Worm (Caenorhabditis elegans): ENCODE measurements around the gene F08F1.3.

The F08F1.3 gene

DNA sequence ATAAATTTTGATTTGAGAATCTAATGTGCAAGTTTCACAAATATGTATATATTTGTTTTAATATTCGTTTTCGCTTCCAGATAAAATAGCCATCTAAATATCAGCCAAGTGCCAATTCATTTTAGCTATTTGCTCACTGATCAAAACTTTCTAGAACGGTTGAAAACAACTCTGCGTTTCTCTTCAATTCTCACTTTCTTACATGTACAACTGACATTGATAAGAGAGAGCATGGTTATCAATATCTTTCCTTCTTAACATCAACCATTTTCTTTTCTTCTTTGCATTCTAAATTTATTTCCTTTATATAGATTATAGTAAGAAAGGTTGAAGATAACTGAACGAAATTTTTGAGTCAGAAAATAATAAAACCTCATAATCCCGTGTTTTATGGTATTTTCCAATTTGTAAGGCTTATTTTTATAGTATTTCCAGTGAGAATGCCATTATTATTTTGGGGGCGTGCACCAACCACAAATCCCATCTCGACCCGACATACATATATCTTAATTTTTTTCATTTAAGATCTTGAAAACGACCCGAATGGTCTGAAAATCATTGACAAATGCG, at the start of gene F08F1.3:
TSS of gene F08F1.3 (plus strand) at position 520 of the 570 bp plus-strand sequence.
- TF ChIP-seq elt-2 (tag; optimal IDR thresholded peaks at IDR 0.05) (peak; percentile 55), elt-4 (tag; optimal IDR thresholded peaks at IDR 0.05) (no peak)

ce11 chrX:8381651-8382050, 47.0 kb upstream of the F08F1.3 start:
- TF ChIP-seq odd-2 (tag; optimal IDR thresholded peaks at IDR 0.05), result no peak
- no peak for TF ChIP-seq fax-1 (tag; optimal IDR thresholded peaks at IDR 0.05)
- no peak for TF ChIP-seq pax-1 (tag; optimal IDR thresholded peaks at IDR 0.05)
- no peak for TF ChIP-seq sox-2 (GFP tag; IDR thresholded peaks at IDR 0.05)
- no peak for TF ChIP-seq lim-6 (tag; optimal IDR thresholded peaks at IDR 0.05)
- no peak for TF ChIP-seq unc-86 (tag; optimal IDR thresholded peaks at IDR 0.05)
- TF ChIP-seq ceh-30 (tag; optimal IDR thresholded peaks at IDR 0.05), result no peak
- TF ChIP-seq ceh-45 (GFP tag; IDR thresholded peaks at IDR 0.05), result no peak
- no peak for TF ChIP-seq ceh-31 (tag; optimal IDR thresholded peaks at IDR 0.05)
- no peak for TF ChIP-seq ahr-1 (tag; optimal IDR thresholded peaks at IDR 0.05)
- no peak for TF ChIP-seq pag-3 (tag; optimal IDR thresholded peaks at IDR 0.05; ENCODE audit: borderline replicate concordance)

DNA sequence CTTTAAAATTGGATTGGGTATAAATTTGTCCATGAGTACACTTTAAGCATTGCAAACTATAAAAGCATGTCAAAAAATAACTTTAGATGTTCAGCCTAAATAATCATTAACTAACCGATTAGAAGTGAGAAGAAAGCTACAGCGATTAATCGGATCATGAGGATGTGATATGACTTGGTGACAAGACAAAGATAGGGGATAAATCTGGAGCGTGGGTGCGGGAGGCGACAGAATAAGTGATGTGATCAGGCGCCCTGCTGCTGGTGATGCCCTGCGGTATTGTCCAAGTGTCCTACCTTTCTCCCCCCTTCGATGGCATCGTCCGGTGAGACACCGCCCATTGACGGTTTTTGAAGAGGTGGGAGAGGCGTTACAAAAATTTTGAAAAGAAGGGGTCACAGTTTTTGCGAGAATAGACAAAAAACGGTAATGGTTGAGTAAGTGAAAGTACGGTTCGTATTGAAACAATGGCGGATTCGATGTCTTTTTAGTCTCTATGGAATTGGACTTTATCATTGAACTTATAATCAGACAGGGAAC, 43.9 kb upstream of the F08F1.3 start, which contains the start of gene F41D9.2:
TSS of gene F41D9.2 (minus strand) at position 304 of the 540 bp plus-strand sequence.
- TF ChIP-seq ref-2 (tag; optimal IDR thresholded peaks at IDR 0.05) (peak; percentile 48), ztf-16 (tag; optimal IDR thresholded peaks at IDR 0.05) (no peak), sox-4 (tag; optimal IDR thresholded peaks at IDR 0.05) (no peak)

DNA sequence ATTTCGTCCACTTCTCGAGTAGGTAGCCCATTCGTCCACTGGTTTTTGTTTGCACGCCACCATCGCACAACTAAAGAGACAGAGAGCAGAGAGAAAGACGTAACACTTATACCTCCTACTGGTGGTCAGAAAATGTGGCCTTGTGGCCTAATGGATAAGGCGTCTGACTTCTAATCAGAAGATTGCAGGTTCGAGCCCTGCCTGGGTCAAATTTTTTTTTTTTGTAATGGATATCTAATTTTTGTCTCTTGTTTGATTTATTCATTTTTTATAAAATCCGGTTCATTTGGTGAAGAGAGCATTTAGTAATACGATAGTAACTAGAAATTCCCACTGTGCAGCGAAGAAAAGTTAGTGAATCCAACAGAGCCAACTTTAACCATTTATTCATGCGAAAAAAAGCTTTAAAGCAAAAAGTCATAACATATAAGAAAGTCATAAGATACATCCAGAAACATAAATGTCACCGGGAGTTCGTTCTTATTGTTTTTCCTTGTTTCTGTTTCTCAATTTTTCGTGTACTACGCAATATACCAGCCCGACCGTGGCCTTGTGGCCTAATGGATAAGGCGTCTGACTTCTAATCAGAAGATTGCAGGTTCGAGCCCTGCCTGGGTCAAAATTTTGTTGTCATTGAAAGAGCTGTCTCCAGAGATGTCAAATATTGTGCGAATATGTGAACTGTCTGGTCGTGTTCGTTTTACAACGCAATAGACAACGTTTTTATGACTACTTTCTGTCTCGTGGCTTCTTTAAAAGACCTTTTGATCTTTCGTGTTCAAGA, 42.4 kb upstream of the F08F1.3 start:
- TF ChIP-seq lim-6 (tag; optimal IDR thresholded peaks at IDR 0.05) (peak; percentile 38), nhr-232 (tag; optimal IDR thresholded peaks at IDR 0.05) (peak; percentile 74), ahr-1 (tag; optimal IDR thresholded peaks at IDR 0.05) (peak; percentile 44), K02D7.2 (tag; optimal IDR thresholded peaks at IDR 0.05) (peak; percentile 33), pros-1 (tag; optimal IDR thresholded peaks at IDR 0.05) (no peak), fax-1 (tag; optimal IDR thresholded peaks at IDR 0.05) (peak; percentile 64), pha-2 (tag; optimal IDR thresholded peaks at IDR 0.05) (peak; percentile 74), ets-4 (tag; optimal IDR thresholded peaks at IDR 0.05) (no peak), elt-2 (tag; optimal IDR thresholded peaks at IDR 0.05) (peak; percentile 86), ceh-22 (tag; optimal IDR thresholded peaks at IDR 0.05) (peak; percentile 44), ceh-19 (GFP tag; optimal IDR thresholded peaks at IDR 0.05) (peak; percentile 35), eyg-1 (tag; optimal IDR thresholded peaks at IDR 0.05) (peak; percentile 53), hlh-15 (tag; optimal IDR thresholded peaks at IDR 0.05) (peak; percentile 4), ceh-30 (tag; optimal IDR thresholded peaks at IDR 0.05) (no peak), npax-4 (tag; optimal IDR thresholded peaks at IDR 0.05) (peak; percentile 25), ceh-14 (tag; optimal IDR thresholded peaks at IDR 0.05) (peak; percentile 77), pqm-1 (tag; optimal IDR thresholded peaks at IDR 0.05) (no peak), che-1 (tag; optimal IDR thresholded peaks at IDR 0.05) (peak; percentile 77), tbx-2 (tag; optimal IDR thresholded peaks at IDR 0.05) (peak; percentile 69), odd-2 (tag; optimal IDR thresholded peaks at IDR 0.05) (no peak), nhr-11 (tag; optimal IDR thresholded peaks at IDR 0.05) (no peak), sox-4 (tag; optimal IDR thresholded peaks at IDR 0.05) (peak; percentile 52), pax-1 (tag; optimal IDR thresholded peaks at IDR 0.05) (no peak), ceh-48 (tag; optimal IDR thresholded peaks at IDR 0.05) (peak; percentile 15), elt-4 (tag; optimal IDR thresholded peaks at IDR 0.05) (no peak), ztf-16 (tag; optimal IDR thresholded peaks at IDR 0.05) (peak; percentile 71), zip-5 (tag; optimal IDR thresholded peaks at IDR 0.05) (peak; percentile 56), ceh-24 (tag; optimal IDR thresholded peaks at IDR 0.05) (peak; percentile 34), Y22D7AL.16 (tag; optimal IDR thresholded peaks at IDR 0.05) (peak; percentile 31), ceh-9 (tag; optimal IDR thresholded peaks at IDR 0.05) (no peak), madf-2 (tag; optimal IDR thresholded peaks at IDR 0.05) (peak; percentile 57), pag-3 (tag; optimal IDR thresholded peaks at IDR 0.05; ENCODE audit: borderline replicate concordance) (no peak), ceh-34 (tag; optimal IDR thresholded peaks at IDR 0.05) (peak; percentile 72), sox-2 (GFP tag; IDR thresholded peaks at IDR 0.05) (peak; percentile 65; the same call in 1 of the 2 replicates), pha-4 (tag; optimal IDR thresholded peaks at IDR 0.05) (no peak), hlh-6 (tag; optimal IDR thresholded peaks at IDR 0.05) (peak; percentile 62), ref-2 (tag; optimal IDR thresholded peaks at IDR 0.05) (peak; percentile 70), sdc-2 (tag; optimal IDR thresholded peaks at IDR 0.05) (peak; percentile 76), lin-11 (tag; optimal IDR thresholded peaks at IDR 0.05) (peak; percentile 67)
